Worm (Caenorhabditis elegans) whole organism, mixed stage, embryonic: Measurements from ENCODE around the gene lips-9.

Experiments used
- bed-3 ChIP-seq: fragments of 200-800 bp; sonication (Bioruptor generic); optimal IDR thresholded peaks from 3 replicates; lab custom pipeline; 2018; ENCODE audit warnings: mild to moderate bottlenecking, missing genetic modification characterization, moderate library complexity, missing compliant biosample characterization
- elt-3 ChIP-seq: fragments of 150-350 bp; optimal IDR thresholded peaks from 2 replicates; lab custom pipeline; 2014; ENCODE audit warnings: missing biosample characterization, missing genetic modification characterization
- snpc-4 ChIP-seq: fragments of 150-350 bp; optimal IDR thresholded peaks from 2 replicates; lab custom pipeline; 2014; ENCODE audit warnings: missing biosample characterization, missing genetic modification characterization
- unc-120 ChIP-seq: sonication (generic microtip); optimal IDR thresholded peaks from 2 replicates; lab custom pipeline; 2017; ENCODE audit warnings: missing genetic modification characterization, missing compliant biosample characterization; ENCODE audit not compliant: poor library complexity, severe bottlenecking
- unc-62 ChIP-seq: fragments of 150-350 bp; optimal IDR thresholded peaks from 2 replicates; lab custom pipeline; 2014; ENCODE audit warnings: missing biosample characterization, missing genetic modification reagents, missing genetic modification characterization

DNA sequence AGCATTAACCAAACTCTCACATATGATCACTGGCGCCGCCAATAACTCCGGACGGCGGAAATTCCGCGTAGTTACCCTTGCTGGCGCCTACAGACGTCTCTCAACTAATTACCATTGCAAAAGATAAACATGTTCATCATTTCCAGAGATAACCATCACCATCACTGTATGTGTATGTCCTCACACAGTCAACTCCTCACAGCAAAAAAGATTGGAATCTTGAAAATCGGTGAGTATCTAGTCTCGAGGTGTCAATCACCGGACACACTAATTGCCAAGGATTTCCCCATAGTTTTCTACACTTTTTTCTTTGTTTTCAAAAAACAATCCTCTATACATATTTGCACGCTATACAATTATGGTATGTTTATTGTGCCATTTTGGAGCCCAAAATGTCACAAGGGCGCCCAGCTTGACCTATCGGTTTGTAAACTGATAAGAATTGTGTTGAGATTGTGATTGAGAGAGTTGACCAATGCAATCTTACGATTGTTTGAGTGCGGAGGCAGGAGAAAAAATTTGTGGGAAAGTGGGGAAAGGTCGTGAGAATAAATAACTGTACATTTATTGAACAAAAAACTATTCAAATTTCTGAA is 46.9 kb upstream of the lips-9 start:
- TF ChIP-seq unc-62 (GFP tag; lab: Kevin White, UChicago): peak; percentile 55
- no peak for TF ChIP-seq elt-3 (tag; lab: Kevin White, UChicago)
- no peak for TF ChIP-seq unc-120 (tag; lab: Kevin White, UChicago)
- no peak for TF ChIP-seq snpc-4 (tag; lab: Kevin White, UChicago)
- TF ChIP-seq bed-3 (GFP tag; lab: Kevin White, UChicago): no peak
